Worm (Caenorhabditis elegans): ENCODE results near the gene F32H5.1.

F32H5.1 gene

ce11 chrV:13372821-13373220 lies 15.0 kb upstream of the F32H5.1 start:
- TF ChIP-seq madf-3 (GFP tag; IDR thresholded peaks at IDR 0.05) = no peak
- TF ChIP-seq nhr-80 (tag; optimal IDR thresholded peaks at IDR 0.05) = peak; percentile 97
- peak; percentile 52 for TF ChIP-seq ztf-22 (GFP tag; optimal IDR thresholded peaks at IDR 0.05)
- TF ChIP-seq egl-44 (GFP tag; IDR thresholded peaks at IDR 0.05) = 0 out of 2 replicates have a peak, but pooled peaks have one; percentile 59
- TF ChIP-seq K12H6.12 (tag; optimal IDR thresholded peaks at IDR 0.05) = no peak
- no peak for TF ChIP-seq hsf-1 (GFP tag; IDR thresholded peaks at IDR 0.05)
- TF ChIP-seq ceh-100 (GFP tag; IDR thresholded peaks at IDR 0.05) = no peak
- no peak for TF ChIP-seq F52B5.7 (tag; optimal IDR thresholded peaks at IDR 0.05)
- TF ChIP-seq pbrm-1 (GFP tag; IDR thresholded peaks at IDR 0.05) = no peak
- peak; percentile 64 for TF ChIP-seq dox-1 (GFP tag; IDR thresholded peaks at IDR 0.05)
- no peak for TF ChIP-seq lin-35 (GFP tag; optimal IDR thresholded peaks at IDR 0.05)
- no peak for TF ChIP-seq efl-1 (GFP tag; optimal IDR thresholded peaks at IDR 0.05)
- TF ChIP-seq hmg-20 (GFP tag; IDR thresholded peaks at IDR 0.05) = no peak
- TF ChIP-seq zfh-2 (GFP tag; conservative IDR thresholded peaks at IDR 0.05) = peak; percentile 50; the same call in 1 of the 2 replicates
- TF ChIP-seq cebp-1 (GFP tag; IDR thresholded peaks at IDR 0.05) = no peak
- TF ChIP-seq cebp-1 (tag; optimal IDR thresholded peaks at IDR 0.05) = peak; percentile 13
- no peak for TF ChIP-seq nhr-179 (tag; optimal IDR thresholded peaks at IDR 0.05)
- no peak for TF ChIP-seq hmg-1.2 (GFP tag; IDR thresholded peaks at IDR 0.05)
- no peak for TF ChIP-seq ZK185.1 (tag; optimal IDR thresholded peaks at IDR 0.05; ENCODE audit: poor library complexity, severe bottlenecking)

ce11 chrV:13371336-13371735 lies 13.5 kb upstream of the F32H5.1 start:
- TF ChIP-seq ztf-26 (tag; optimal IDR thresholded peaks at IDR 0.05) (peak; percentile 48), cebp-1 (GFP tag; IDR thresholded peaks at IDR 0.05) (no peak), cebp-1 (tag; optimal IDR thresholded peaks at IDR 0.05) (peak; percentile 81), ztf-22 (GFP tag; optimal IDR thresholded peaks at IDR 0.05) (no peak), lin-40 (tag; optimal IDR thresholded peaks at IDR 0.05) (peak; percentile 49), ceh-27 (GFP tag; optimal IDR thresholded peaks at IDR 0.05) (peak; percentile 64), ama-1 (optimal IDR thresholded peaks at IDR 0.05) (no peak), ama-1 (GFP tag; optimal IDR thresholded peaks at IDR 0.05) (no peak), ets-4 (GFP tag; optimal IDR thresholded peaks at IDR 0.05) (no peak), F23B12.7 (tag; optimal IDR thresholded peaks at IDR 0.05; ENCODE audit: insufficient read depth) (no peak), lin-26 (GFP tag; IDR thresholded peaks at IDR 0.05) (peak; percentile 21; the same call in 1 of the 2 replicates), B0261.1 (tag; optimal IDR thresholded peaks at IDR 0.05) (no peak)

- TF ChIP-seq T07F8.4 (tag; optimal IDR thresholded peaks at IDR 0.05) (no peak), Y56A3A.18 (GFP tag; IDR thresholded peaks at IDR 0.05) (0 out of 2 replicates have a peak, but pooled peaks have one; percentile 52)
Measured at ce11 chrV:13370265-13370664, 12.4 kb upstream of the F32H5.1 start.

- no peak for TF ChIP-seq dpff-1 (tag; optimal IDR thresholded peaks at IDR 0.05)
- TF ChIP-seq mel-28 (tag; optimal IDR thresholded peaks at IDR 0.05; ENCODE audit: borderline replicate concordance) = no peak
- TF ChIP-seq Y56A3A.18 (GFP tag; IDR thresholded peaks at IDR 0.05) = no peak
- TF ChIP-seq nhr-80 (tag; optimal IDR thresholded peaks at IDR 0.05) = peak; percentile 87
- peak; percentile 29 for TF ChIP-seq ZK185.1 (tag; optimal IDR thresholded peaks at IDR 0.05; ENCODE audit: poor library complexity, severe bottlenecking)
- TF ChIP-seq cebp-2 (GFP tag; IDR thresholded peaks at IDR 0.05) = 0 out of 2 replicates have a peak, but pooled peaks have one; percentile 36
- 0 out of 2 replicates have a peak, but pooled peaks have one; percentile 25 for TF ChIP-seq C06A6.2 (GFP tag; conservative IDR thresholded peaks at IDR 0.05)
- TF ChIP-seq tlf-1 (GFP tag; optimal IDR thresholded peaks at IDR 0.05) = peak; percentile 19
Measured at ce11 chrV:13369663-13370062, 11.8 kb upstream of the F32H5.1 start.
